Worm (Caenorhabditis elegans) whole organism, midembryonic: ENCODE measurements around the gene str-35.
A peak's percentile ranks its signal among the peaks of the same experiment; 100 is the strongest.

Source experiments
- T22C8.4 ChIP-seq: fragments of 200-800 bp; sonication (Bioruptor generic); IDR thresholded peaks from 2 replicates; pipeline ENCODE4 v1.3.6; 2022; ENCODE audit warnings: missing genetic modification characterization, missing compliant biosample characterization
- cog-1 ChIP-seq: sonication (generic microtip); optimal IDR thresholded peaks from 2 replicates; lab custom pipeline; 2016; ENCODE audit warnings: missing genetic modification characterization, missing compliant biosample characterization
- flt-1 ChIP-seq: fragments of 200-800 bp; sonication (Bioruptor generic); IDR thresholded peaks from 2 replicates; pipeline ENCODE4 v1.3.6; 2022; ENCODE audit warnings: missing genetic modification characterization, missing compliant biosample characterization
- klf-2 ChIP-seq: fragments of 200-800 bp; sonication (Bioruptor generic); conservative IDR thresholded peaks from 2 replicates; pipeline ENCODE4 v1.3.6; 2022; ENCODE audit warnings: missing genetic modification reagents, missing genetic modification characterization, missing compliant biosample characterization
- med-1 ChIP-seq: sonication (generic microtip); optimal IDR thresholded peaks from 2 replicates; lab custom pipeline; 2017; ENCODE audit warnings: missing genetic modification characterization, mild to moderate bottlenecking, missing compliant biosample characterization, antibody characterized with exemption, missing genetic modification reagents; ENCODE audit not compliant: insufficient read depth
- ref-1 ChIP-seq: fragments of 200-800 bp; sonication (Bioruptor generic); conservative IDR thresholded peaks from 2 replicates; pipeline ENCODE4 v1.3.6; 2022; ENCODE audit warnings: missing genetic modification reagents, missing genetic modification characterization, missing compliant biosample characterization
- tab-1 ChIP-seq: fragments of 200-800 bp; sonication (Bioruptor generic); IDR thresholded peaks from 2 replicates; pipeline ENCODE4 v1.3.6; 2022; ENCODE audit warnings: missing genetic modification characterization, missing compliant biosample characterization
- ztf-23 ChIP-seq: fragments of 200-800 bp; sonication (Bioruptor generic); IDR thresholded peaks from 2 replicates; pipeline ENCODE4 v1.3.6; 2022; ENCODE audit warnings: missing genetic modification reagents, missing genetic modification characterization, missing compliant biosample characterization
- ztf-29 ChIP-seq: fragments of 200-800 bp; sonication (Bioruptor generic); IDR thresholded peaks from 2 replicates; pipeline ENCODE4 v1.3.6; 2022; ENCODE audit warnings: missing genetic modification reagents, missing genetic modification characterization, missing compliant biosample characterization

The str-35 gene

DNA sequence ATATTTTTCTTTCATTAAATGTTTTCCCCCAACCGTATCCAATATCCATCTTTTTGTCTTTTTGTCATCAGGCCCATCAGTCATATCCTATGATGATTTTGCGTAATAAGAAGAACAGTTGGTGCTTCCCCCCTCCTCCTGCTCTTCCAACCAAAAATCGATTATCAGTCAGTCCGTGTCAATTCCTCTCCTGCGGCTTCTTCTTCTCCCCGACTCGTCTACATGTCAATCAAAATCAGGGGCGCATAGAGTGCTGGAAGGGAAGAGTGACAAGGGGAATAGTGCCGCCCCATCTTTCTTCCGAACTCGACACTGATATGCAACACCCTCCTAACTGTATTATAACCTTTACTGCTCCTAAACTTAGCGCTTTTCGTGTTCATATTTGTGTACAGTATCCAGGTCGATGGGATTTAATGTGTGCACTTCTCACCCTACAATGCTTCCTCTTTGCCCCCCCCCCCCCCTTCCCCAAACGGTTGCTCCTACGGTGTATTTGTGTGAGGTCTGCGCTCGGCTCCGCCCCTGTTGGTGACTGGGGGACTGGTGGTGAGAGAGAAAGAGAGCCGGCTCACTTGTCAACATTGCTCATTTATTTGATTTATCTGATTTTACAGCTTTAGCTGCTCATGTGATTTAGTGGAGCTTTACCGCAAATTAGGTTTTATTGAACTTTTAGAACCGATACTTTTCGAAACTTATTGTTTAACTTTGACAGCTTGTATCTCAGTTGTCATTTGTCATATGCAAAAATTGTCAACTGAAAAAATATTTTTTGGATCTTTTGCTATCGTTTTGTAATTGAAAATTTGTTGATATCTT, 16.8 kb downstream of the str-35 start:
- TF ChIP-seq flt-1 (no peak), ref-1 (no peak), tab-1 (GFP tag; lab: Robert Waterston, UW) (no peak), cog-1 (tag; lab: Kevin White, UChicago) (no peak), ztf-23 (GFP tag; lab: Robert Waterston, UW) (no peak), T22C8.4 (GFP tag; lab: Robert Waterston, UW) (no peak), ztf-29 (no peak), klf-2 (GFP tag; lab: Robert Waterston, UW) (no peak), med-1 (no peak)

DNA sequence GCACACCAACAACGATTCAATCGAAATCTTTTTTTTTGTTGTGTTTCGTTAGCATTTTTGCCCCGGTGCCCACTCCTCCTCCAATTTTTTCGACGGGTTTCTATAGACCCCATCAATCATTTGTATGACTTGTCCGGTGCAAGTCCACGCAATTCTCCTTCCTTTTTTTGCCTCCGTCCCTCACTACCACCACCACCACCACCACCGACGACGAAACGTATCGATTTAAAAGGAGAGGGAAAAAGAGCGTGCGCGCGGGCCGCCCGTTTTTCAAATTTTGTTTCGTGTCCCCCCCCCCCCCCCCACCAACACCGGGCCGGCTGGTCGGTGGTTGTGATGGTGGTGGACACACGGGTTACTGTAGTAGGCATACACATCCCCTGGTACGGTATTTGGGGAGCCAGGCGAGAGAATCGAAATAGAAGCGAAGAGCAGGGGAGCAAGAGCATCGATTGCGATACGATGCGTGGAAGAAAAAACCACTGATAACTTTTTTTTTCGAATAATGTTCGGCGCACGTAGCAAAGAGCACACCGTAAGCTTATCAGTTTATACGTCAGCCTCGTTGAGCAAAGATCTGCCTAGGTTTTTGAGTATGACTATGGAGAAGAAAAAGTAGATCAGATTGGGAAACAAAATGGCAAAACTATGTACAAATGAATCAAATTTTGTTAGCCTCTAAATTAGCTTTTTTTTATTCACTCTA, 20.6 kb downstream of the str-35 start:
- TF ChIP-seq cog-1 (tag; lab: Kevin White, UChicago) (no peak), tab-1 (GFP tag; lab: Robert Waterston, UW) (peak; percentile 63; the same call in 1 of the 2 replicates), flt-1 (peak; percentile 45; the same call in 1 of the 2 replicates), med-1 (no peak), ztf-23 (GFP tag; lab: Robert Waterston, UW) (no peak), klf-2 (GFP tag; lab: Robert Waterston, UW) (no peak), ztf-29 (no peak), ref-1 (no peak), T22C8.4 (GFP tag; lab: Robert Waterston, UW) (no peak)

DNA sequence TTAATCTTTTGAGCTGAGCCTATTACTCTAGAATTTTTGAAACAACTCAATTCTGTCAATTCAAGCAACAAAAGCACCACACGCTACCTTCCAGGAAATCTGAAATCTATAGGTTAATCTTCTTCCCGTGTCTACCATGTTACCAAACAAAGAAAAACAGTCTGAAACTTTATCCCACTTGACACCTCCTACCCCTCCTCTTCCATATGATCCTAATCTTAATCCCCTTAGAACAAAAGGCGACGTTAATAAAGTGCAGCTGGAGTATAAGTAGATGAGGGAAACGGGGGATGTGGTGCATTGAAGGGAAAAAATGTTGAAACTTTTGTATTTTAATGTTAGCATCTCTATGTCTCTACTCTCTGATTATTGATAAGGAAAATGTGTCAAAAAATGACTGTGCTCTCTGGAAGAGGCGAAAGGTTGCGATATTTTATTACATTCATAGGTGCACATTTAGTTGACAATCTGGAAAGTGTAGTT, 21.5 kb downstream of the str-35 start:
- TF ChIP-seq klf-2 (GFP tag; lab: Robert Waterston, UW), result no peak
- TF ChIP-seq cog-1 (tag; lab: Kevin White, UChicago), result no peak
- no peak for TF ChIP-seq flt-1
- no peak for TF ChIP-seq med-1
- TF ChIP-seq ztf-23 (GFP tag; lab: Robert Waterston, UW), result no peak
- TF ChIP-seq ref-1, result no peak
- no peak for TF ChIP-seq tab-1 (GFP tag; lab: Robert Waterston, UW)
- TF ChIP-seq ztf-29, result no peak
- TF ChIP-seq T22C8.4 (GFP tag; lab: Robert Waterston, UW), result no peak

DNA sequence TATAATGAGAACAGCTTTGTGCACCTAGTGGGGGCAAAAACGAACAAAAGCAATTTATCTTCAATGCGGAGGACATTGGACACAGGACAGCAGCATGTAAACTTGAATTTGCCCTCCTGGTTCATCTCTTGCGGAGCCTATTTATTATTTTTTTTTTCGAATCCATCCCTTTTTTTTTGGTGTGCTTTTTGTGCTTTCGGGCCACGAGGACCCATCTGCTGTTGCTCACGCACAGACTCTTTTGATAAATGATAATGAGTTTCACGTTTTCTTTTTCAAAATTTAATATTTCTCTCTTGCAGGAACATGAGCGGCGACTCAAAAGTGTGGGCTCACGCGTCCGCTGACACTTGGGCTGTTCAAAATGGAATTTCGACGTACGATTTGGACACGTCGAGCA, 22.5 kb downstream of the str-35 start, which contains the start of gene unc-62:
Gene unc-62 (plus strand): TSS at position 301 of the 400 bp plus-strand sequence.
- no peak for TF ChIP-seq cog-1 (tag; lab: Kevin White, UChicago)
- TF ChIP-seq tab-1 (GFP tag; lab: Robert Waterston, UW), result no peak
- no peak for TF ChIP-seq klf-2 (GFP tag; lab: Robert Waterston, UW)
- TF ChIP-seq T22C8.4 (GFP tag; lab: Robert Waterston, UW), result no peak
- no peak for TF ChIP-seq ref-1
- no peak for TF ChIP-seq ztf-23 (GFP tag; lab: Robert Waterston, UW)

DNA sequence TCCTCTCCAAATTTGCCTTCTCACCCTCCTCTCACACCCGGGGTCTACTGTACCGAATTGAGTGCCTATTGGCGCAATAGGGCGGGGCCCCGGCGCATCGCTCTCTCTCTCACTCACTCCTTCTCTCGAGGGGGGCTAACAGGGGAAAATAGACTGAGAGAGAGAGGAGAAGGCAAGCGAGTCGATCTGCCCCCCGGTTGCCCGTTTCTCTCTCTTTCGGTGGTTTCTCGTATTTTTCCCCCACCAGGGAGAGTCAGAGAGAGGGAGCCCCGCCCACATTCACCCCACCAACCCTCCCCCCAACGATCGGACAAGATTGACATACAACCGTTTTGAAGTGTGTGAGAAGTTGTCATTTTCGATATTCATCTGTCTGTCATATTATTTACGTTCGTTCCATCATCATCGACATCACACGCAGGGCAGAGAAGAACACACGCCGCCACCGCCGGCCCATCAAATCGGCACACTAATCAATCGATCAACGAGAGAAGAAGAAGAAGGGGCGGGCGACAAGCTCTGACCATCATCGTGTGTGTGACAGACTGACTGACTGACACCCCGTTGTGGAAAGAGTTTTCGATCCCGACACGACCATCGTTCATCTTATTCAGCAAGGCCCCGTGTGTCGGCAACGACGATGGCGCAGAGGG, 24.6 kb downstream of the str-35 start:
- TF ChIP-seq cog-1 (tag; lab: Kevin White, UChicago), result no peak
- peak; percentile 27 for TF ChIP-seq ztf-23 (GFP tag; lab: Robert Waterston, UW)
- no peak for TF ChIP-seq flt-1
- TF ChIP-seq med-1, result no peak
- TF ChIP-seq ztf-29, result no peak
- TF ChIP-seq T22C8.4 (GFP tag; lab: Robert Waterston, UW), result 0 out of 2 replicates have a peak, but pooled peaks have one; percentile 28
- TF ChIP-seq ref-1, result no peak
- TF ChIP-seq tab-1 (GFP tag; lab: Robert Waterston, UW), result no peak
- no peak for TF ChIP-seq klf-2 (GFP tag; lab: Robert Waterston, UW)

DNA sequence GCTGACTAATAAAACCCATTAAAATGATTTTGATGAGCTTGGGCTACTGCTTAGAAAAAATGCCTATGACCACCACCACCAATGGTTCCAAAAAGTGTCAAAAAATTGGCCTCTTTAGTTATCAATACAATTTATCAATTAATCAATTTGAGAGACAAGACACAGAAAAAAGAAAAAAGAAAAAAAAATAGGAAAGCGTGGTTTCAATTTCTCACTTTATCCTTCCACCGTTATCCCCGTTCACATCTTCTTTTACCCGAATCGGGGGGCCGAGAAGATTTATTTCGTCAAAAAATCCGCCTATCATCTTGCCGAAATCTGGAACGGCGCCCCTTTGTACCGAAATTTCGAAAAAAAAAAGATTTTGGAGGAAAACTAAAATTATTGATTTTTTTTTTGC, 26.1 kb downstream of the str-35 start:
- TF ChIP-seq tab-1 (GFP tag; lab: Robert Waterston, UW) (no peak), ref-1 (no peak), cog-1 (tag; lab: Kevin White, UChicago) (no peak), ztf-23 (GFP tag; lab: Robert Waterston, UW) (no peak), klf-2 (GFP tag; lab: Robert Waterston, UW) (no peak), med-1 (no peak), flt-1 (no peak), T22C8.4 (GFP tag; lab: Robert Waterston, UW) (0 out of 2 replicates have a peak, but pooled peaks have one; percentile 31)

DNA sequence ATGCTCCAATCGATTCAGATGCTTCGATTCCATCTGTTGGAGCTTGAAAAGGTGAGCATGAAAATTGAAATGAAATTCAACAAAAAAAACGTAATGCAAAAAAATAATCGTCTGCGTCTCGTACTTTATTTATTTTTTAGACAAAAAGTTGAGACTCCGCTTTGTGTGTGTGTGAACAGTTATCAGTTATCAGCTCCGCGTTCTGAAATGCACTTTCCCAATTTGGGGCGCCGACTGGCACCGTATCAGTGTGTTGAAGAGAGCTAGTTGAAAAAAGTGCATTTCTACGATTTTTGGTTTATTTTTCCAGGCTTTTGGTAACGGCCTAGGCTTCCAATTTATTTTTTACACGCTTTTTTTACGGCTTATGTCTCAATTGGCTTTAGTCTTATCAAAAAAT, 27.3 kb downstream of the str-35 start:
- TF ChIP-seq flt-1 (no peak), ztf-23 (GFP tag; lab: Robert Waterston, UW) (no peak), ztf-29 (no peak), ref-1 (no peak), med-1 (no peak), tab-1 (GFP tag; lab: Robert Waterston, UW) (no peak), T22C8.4 (GFP tag; lab: Robert Waterston, UW) (no peak), cog-1 (tag; lab: Kevin White, UChicago) (no peak), klf-2 (GFP tag; lab: Robert Waterston, UW) (no peak)

DNA sequence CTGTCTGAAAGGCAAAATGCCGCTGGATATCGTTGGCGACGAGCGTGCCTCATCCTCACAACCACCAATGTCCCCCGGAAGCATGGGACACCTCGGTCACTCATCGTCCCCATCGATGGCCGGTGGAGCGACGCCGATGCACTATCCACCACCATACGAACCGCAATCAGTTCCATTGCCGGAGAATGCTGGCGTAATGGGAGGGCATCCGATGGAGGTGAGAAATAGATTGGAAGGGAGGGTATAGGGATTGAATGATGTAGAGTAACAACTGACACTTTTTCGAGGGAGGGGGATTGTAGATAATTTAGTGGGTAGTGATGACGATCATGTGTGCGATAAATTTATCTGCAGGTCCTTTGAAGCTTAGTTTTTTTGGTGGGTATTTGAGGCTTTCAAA, 28.0 kb downstream of the str-35 start:
- TF ChIP-seq klf-2 (GFP tag; lab: Robert Waterston, UW), result no peak
- TF ChIP-seq tab-1 (GFP tag; lab: Robert Waterston, UW), result 0 out of 2 replicates have a peak, but pooled peaks have one; percentile 12

DNA sequence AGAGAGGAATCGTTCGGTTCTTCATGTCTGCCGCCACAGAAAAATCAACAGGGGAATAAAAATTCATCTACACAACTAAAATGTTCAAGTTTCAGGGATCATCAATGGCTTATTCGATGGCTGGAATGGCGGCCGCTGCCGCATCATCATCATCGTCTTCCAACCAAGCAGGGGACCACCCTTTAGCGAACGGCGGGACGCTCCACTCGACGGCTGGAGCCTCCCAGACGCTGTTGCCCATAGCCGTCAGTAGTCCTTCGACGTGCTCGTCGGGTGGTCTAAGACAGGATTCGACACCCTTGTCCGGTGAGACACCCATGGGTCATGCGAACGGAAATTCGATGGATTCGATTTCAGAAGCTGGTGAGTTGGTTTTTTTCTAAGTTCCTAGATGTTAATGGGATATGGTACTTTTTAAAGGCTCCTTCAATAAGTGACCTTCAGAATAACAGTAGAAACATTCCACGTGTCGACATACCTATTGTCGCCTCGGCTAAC, 29.3 kb downstream of the str-35 start:
- TF ChIP-seq ztf-29, result no peak
- TF ChIP-seq ref-1, result no peak
- TF ChIP-seq ztf-23 (GFP tag; lab: Robert Waterston, UW), result no peak
- no peak for TF ChIP-seq tab-1 (GFP tag; lab: Robert Waterston, UW)
- TF ChIP-seq cog-1 (tag; lab: Kevin White, UChicago), result no peak
- no peak for TF ChIP-seq med-1
- no peak for TF ChIP-seq klf-2 (GFP tag; lab: Robert Waterston, UW)
- no peak for TF ChIP-seq T22C8.4 (GFP tag; lab: Robert Waterston, UW)
